Fruit fly (Drosophila melanogaster) whole organism, prepupa: ENCODE data around the gene Trx2.

Experiments used
- Blimp-1 ChIP-seq: fragments of 200-800 bp; sonication (Bioruptor generic); optimal IDR thresholded peaks from 3 replicates; lab custom pipeline; 2017; ENCODE audit warnings: missing biosample characterization, missing genetic modification characterization, mild to moderate bottlenecking, moderate library complexity, missing genetic modification reagents
- CG10631 ChIP-seq: fragments of 200-800 bp; sonication (Bioruptor generic); optimal IDR thresholded peaks from 2 replicates; lab custom pipeline; 2016; ENCODE audit warnings: missing biosample characterization, missing genetic modification characterization
- CG10669 ChIP-seq: fragments of 200-800 bp; sonication (Bioruptor generic); optimal IDR thresholded peaks from 3 replicates; lab custom pipeline; 2018; ENCODE audit warnings: missing biosample characterization, mild to moderate bottlenecking, missing genetic modification characterization, moderate library complexity
- CG11762 ChIP-seq: fragments of 200-800 bp; sonication (Bioruptor generic); optimal IDR thresholded peaks from 3 replicates; lab custom pipeline; 2016; ENCODE audit warnings: missing biosample characterization, missing genetic modification characterization; ENCODE audit not compliant: insufficient read depth
- CG15336 ChIP-seq: fragments of 200-800 bp; sonication (Bioruptor generic); IDR thresholded peaks from 2 replicates; pipeline ENCODE4 v1.3.6; 2022; ENCODE audit warnings: missing biosample characterization, missing genetic modification characterization
- CG1621 ChIP-seq: fragments of 200-800 bp; sonication (Bioruptor generic); optimal IDR thresholded peaks from 3 replicates; lab custom pipeline; 2018; ENCODE audit warnings: missing biosample characterization, mild to moderate bottlenecking, missing genetic modification characterization
- CG16779 ChIP-seq: fragments of 200-800 bp; sonication (Bioruptor generic); optimal IDR thresholded peaks from 3 replicates; lab custom pipeline; 2017; ENCODE audit warnings: missing biosample characterization, mild to moderate bottlenecking, missing genetic modification characterization
- CG31627 ChIP-seq: fragments of 200-800 bp; sonication (Bioruptor generic); optimal IDR thresholded peaks from 3 replicates; lab custom pipeline; 2016; ENCODE audit warnings: missing biosample characterization, missing genetic modification characterization
- CG32006 ChIP-seq: fragments of 200-800 bp; sonication (Bioruptor generic); optimal IDR thresholded peaks from 3 replicates; lab custom pipeline; 2017; ENCODE audit warnings: missing biosample characterization, mild to moderate bottlenecking, missing genetic modification characterization
- CG3919 ChIP-seq: fragments of 200-800 bp; sonication (Bioruptor generic); optimal IDR thresholded peaks from 3 replicates; lab custom pipeline; 2016; ENCODE audit warnings: missing biosample characterization, missing genetic modification characterization
- CG4318 ChIP-seq: fragments of 200-800 bp; sonication (Bioruptor generic); optimal IDR thresholded peaks from 3 replicates; lab custom pipeline; 2017; ENCODE audit warnings: missing biosample characterization, mild to moderate bottlenecking, missing genetic modification characterization
- CG6276 ChIP-seq: fragments of 200-800 bp; sonication (Bioruptor generic); optimal IDR thresholded peaks from 2 replicates; lab custom pipeline; 2017; ENCODE audit warnings: missing biosample characterization, mild to moderate bottlenecking, missing genetic modification characterization
- CG6792 ChIP-seq: fragments of 200-800 bp; sonication (Bioruptor generic); optimal IDR thresholded peaks from 3 replicates; lab custom pipeline; 2016; ENCODE audit warnings: missing biosample characterization, missing genetic modification characterization
- CG6808 ChIP-seq: fragments of 200-800 bp; sonication (Bioruptor generic); optimal IDR thresholded peaks from 3 replicates; lab custom pipeline; 2017; ENCODE audit warnings: missing biosample characterization, missing genetic modification characterization, mild to moderate bottlenecking, moderate library complexity, missing genetic modification reagents
- CG6854 ChIP-seq: fragments of 200-800 bp; sonication (Bioruptor generic); optimal IDR thresholded peaks from 2 replicates; lab custom pipeline; 2017; ENCODE audit warnings: missing biosample characterization, mild to moderate bottlenecking, missing genetic modification characterization
- CG7368 ChIP-seq: fragments of 200-800 bp; sonication (Bioruptor generic); optimal IDR thresholded peaks from 3 replicates; lab custom pipeline; 2016; ENCODE audit warnings: missing biosample characterization, missing genetic modification characterization
- CG8119 ChIP-seq: fragments of 200-800 bp; sonication (Bioruptor generic); IDR thresholded peaks from 3 replicates; pipeline ENCODE4 v1.3.6; 2022; ENCODE audit warnings: missing biosample characterization, missing genetic modification characterization
- CG8632 ChIP-seq: fragments of 200-800 bp; sonication (Bioruptor generic); optimal IDR thresholded peaks from 3 replicates; lab custom pipeline; 2016; ENCODE audit warnings: missing biosample characterization, missing genetic modification characterization
- CG9139 ChIP-seq: fragments of 200-800 bp; sonication (Bioruptor generic); optimal IDR thresholded peaks from 3 replicates; lab custom pipeline; 2017; ENCODE audit warnings: missing biosample characterization, mild to moderate bottlenecking, missing genetic modification characterization
- Eip75B ChIP-seq: fragments of 200-800 bp; sonication (Bioruptor generic); optimal IDR thresholded peaks from 3 replicates; lab custom pipeline; 2016; ENCODE audit warnings: missing biosample characterization, missing genetic modification characterization
- Eip78C ChIP-seq: fragments of 200-800 bp; sonication (Bioruptor generic); peaks from one replicate; lab custom pipeline; 2016; ENCODE audit warnings: missing biosample characterization, missing genetic modification characterization
- Eip93F ChIP-seq: fragments of 200-800 bp; sonication (Bioruptor generic); optimal IDR thresholded peaks from 2 replicates; lab custom pipeline; 2016; ENCODE audit warnings: missing biosample characterization, mild to moderate bottlenecking, missing genetic modification characterization
- Ets96B ChIP-seq: fragments of 200-800 bp; optimal IDR thresholded peaks from 2 replicates; lab custom pipeline; 2019; ENCODE audit warnings: missing biosample characterization, mild to moderate bottlenecking, missing genetic modification characterization, moderate library complexity
- Hr38 ChIP-seq: sonication (Bioruptor generic); optimal IDR thresholded peaks from 2 replicates; lab custom pipeline; 2016; ENCODE audit warnings: missing biosample characterization, missing genetic modification characterization
- Hr39 ChIP-seq: fragments of 200-800 bp; sonication (Bioruptor generic); optimal IDR thresholded peaks from 2 replicates; lab custom pipeline; 2016; ENCODE audit warnings: missing biosample characterization, missing genetic modification characterization
- Met ChIP-seq: fragments of 200-800 bp; sonication (Bioruptor generic); optimal IDR thresholded peaks from 3 replicates; lab custom pipeline; 2016; ENCODE audit warnings: missing biosample characterization, missing genetic modification characterization
- OdsH ChIP-seq: fragments of 200-800 bp; sonication (Bioruptor generic); optimal IDR thresholded peaks from 3 replicates; lab custom pipeline; 2016; ENCODE audit warnings: missing biosample characterization, missing genetic modification characterization
- Smox ChIP-seq: fragments of 200-800 bp; sonication (Bioruptor generic); optimal IDR thresholded peaks from 3 replicates; lab custom pipeline; 2016; ENCODE audit warnings: missing biosample characterization, missing genetic modification characterization
- Sox102F ChIP-seq: fragments of 200-800 bp; sonication (Bioruptor generic); optimal IDR thresholded peaks from 2 replicates; lab custom pipeline; 2016; ENCODE audit warnings: missing biosample characterization, mild to moderate bottlenecking, missing genetic modification characterization
- Sox15 ChIP-seq: fragments of 200-800 bp; sonication (Bioruptor generic); optimal IDR thresholded peaks from 3 replicates; lab custom pipeline; 2016; ENCODE audit warnings: missing biosample characterization, missing genetic modification characterization
- achi ChIP-seq: fragments of 200-800 bp; sonication (Bioruptor generic); optimal IDR thresholded peaks from 3 replicates; lab custom pipeline; 2016; ENCODE audit warnings: missing biosample characterization, missing genetic modification characterization
- dac ChIP-seq: fragments of 200-800 bp; sonication (Bioruptor generic); optimal IDR thresholded peaks from 2 replicates; lab custom pipeline; 2017; ENCODE audit warnings: missing biosample characterization, mild to moderate bottlenecking, missing genetic modification characterization
- dsx ChIP-seq: fragments of 200-800 bp; optimal IDR thresholded peaks from 3 replicates; lab custom pipeline; 2019; ENCODE audit warnings: missing biosample characterization, mild to moderate bottlenecking, missing genetic modification characterization, moderate library complexity; ENCODE audit not compliant: poor library complexity, severe bottlenecking
- eg ChIP-seq: fragments of 200-800 bp; sonication (Bioruptor generic); IDR thresholded peaks from 3 replicates; pipeline ENCODE4 v1.3.6; 2022; ENCODE audit warnings: missing biosample characterization, missing genetic modification characterization
- esn ChIP-seq: fragments of 200-800 bp; sonication (Bioruptor generic); optimal IDR thresholded peaks from 2 replicates; lab custom pipeline; 2016; ENCODE audit warnings: missing biosample characterization, mild to moderate bottlenecking, missing genetic modification characterization, moderate library complexity
- fd85E ChIP-seq: fragments of 200-800 bp; sonication (Bioruptor generic); optimal IDR thresholded peaks from 3 replicates; lab custom pipeline; 2016; ENCODE audit warnings: missing biosample characterization, missing genetic modification characterization
- fkh ChIP-seq: fragments of 200-800 bp; sonication (Bioruptor generic); optimal IDR thresholded peaks from 3 replicates; lab custom pipeline; 2017; ENCODE audit warnings: missing biosample characterization, mild to moderate bottlenecking, missing genetic modification characterization, moderate library complexity
- lz ChIP-seq: fragments of 200-800 bp; sonication (Bioruptor generic); optimal IDR thresholded peaks from 3 replicates; lab custom pipeline; 2016; ENCODE audit warnings: missing biosample characterization, missing genetic modification characterization
- pdm3 ChIP-seq: fragments of 200-800 bp; sonication (Bioruptor generic); optimal IDR thresholded peaks from 3 replicates; lab custom pipeline; 2016; ENCODE audit warnings: missing biosample characterization, missing genetic modification characterization
- salr ChIP-seq, 2 experiments: fragments of 200-800 bp; sonication (Bioruptor generic); optimal IDR thresholded peaks; 3 replicates each; lab custom pipeline; 2016 to 2018; ENCODE audit warnings: missing biosample characterization in 2 of 2, missing genetic modification characterization in 2 of 2, mild to moderate bottlenecking in 1 of 2
- ss ChIP-seq, 2 experiments: fragments of 200-800 bp; sonication (Bioruptor generic); optimal IDR thresholded peaks; 2 replicates in 1 of 2; 3 replicates in 1 of 2; lab custom pipeline; 2017 to 2018; ENCODE audit warnings: mild to moderate bottlenecking in 2 of 2, missing biosample characterization in 2 of 2, missing genetic modification characterization in 2 of 2, moderate library complexity in 1 of 2
- svp ChIP-seq: fragments of 200-800 bp; sonication (Bioruptor generic); peaks from one replicate; lab custom pipeline; 2016; ENCODE audit warnings: missing biosample characterization, missing genetic modification characterization
- topi ChIP-seq: fragments of 200-800 bp; sonication (Bioruptor generic); optimal IDR thresholded peaks from 3 replicates; lab custom pipeline; 2016; ENCODE audit warnings: missing biosample characterization, missing genetic modification characterization
- vri ChIP-seq: fragments of 200-800 bp; sonication (Bioruptor generic); optimal IDR thresholded peaks from 3 replicates; lab custom pipeline; 2016; ENCODE audit warnings: missing biosample characterization, mild to moderate bottlenecking, missing genetic modification characterization

Trx2 gene

dm6 chr2L:9633098-9633497 lies 20.1 kb downstream of the Trx2 start:
- TF ChIP-seq CG9139 (GFP tag; lab: Kevin White, UChicago) (no peak), dsx (GFP tag; lab: Kevin White, UChicago) (no peak), CG8119 (GFP tag; lab: Robert Waterston, UW) (no peak), CG3919 (GFP tag; lab: Kevin White, UChicago) (no peak), fd85E (GFP tag; lab: Kevin White, UChicago) (no peak), salr (GFP tag; optimal IDR thresholded peaks at IDR 0.05; lab: Kevin White, UChicago) (no peak), svp (peak; percentile 92), CG6808 (GFP tag; lab: Kevin White, UChicago) (no peak), eg (GFP tag; lab: Robert Waterston, UW) (no peak), CG10631 (peak; percentile 6), CG1621 (tag; lab: Kevin White, UChicago) (no peak), topi (GFP tag; lab: Kevin White, UChicago) (peak; percentile 21), esn (peak; percentile 48), CG11762 (no peak), Smox (peak; percentile 25), Hr39 (GFP tag; lab: Kevin White, UChicago) (peak; percentile 17), CG7368 (peak; percentile 11), Met (peak; percentile 24), Sox102F (GFP tag; lab: Kevin White, UChicago) (peak; percentile 53), pdm3 (GFP tag; lab: Kevin White, UChicago) (peak; percentile 9), CG6276 (GFP tag; lab: Kevin White, UChicago) (no peak), Blimp-1 (GFP tag; lab: Kevin White, UChicago) (no peak), Eip78C (GFP tag; lab: Kevin White, UChicago) (peak; percentile 44), CG4318 (GFP tag; lab: Kevin White, UChicago) (no peak), dac (GFP tag; lab: Kevin White, UChicago) (no peak), CG15336 (GFP tag; lab: Robert Waterston, UW) (no peak), Ets96B (tag; lab: Kevin White, UChicago) (no peak), CG8632 (GFP tag; lab: Kevin White, UChicago) (no peak), OdsH (GFP tag; lab: Kevin White, UChicago) (no peak), Hr38 (no peak), fkh (GFP tag; lab: Kevin White, UChicago) (peak; percentile 93), Sox15 (GFP tag; lab: Kevin White, UChicago) (no peak), CG31627 (no peak), ss (GFP tag; optimal IDR thresholded peaks at IDR 0.05; lab: Kevin White, UChicago) (no peak), vri (GFP tag; lab: Kevin White, UChicago) (peak; percentile 68), CG6792 (GFP tag; lab: Kevin White, UChicago) (peak; percentile 27), CG10669 (GFP tag; lab: Kevin White, UChicago) (no peak), lz (GFP tag; lab: Kevin White, UChicago) (peak; percentile 7), CG6854 (GFP tag; lab: Kevin White, UChicago) (peak; percentile 43), Eip75B (GFP tag; lab: Kevin White, UChicago) (no peak)

dm6 chr2L:9633811-9634436 lies 21.0 kb downstream of the Trx2 start, which contains the start of gene Apoltp:
Gene Apoltp, plus strand, starts transcription at chr2L:9634179.
- TF ChIP-seq Eip93F (GFP tag; lab: Kevin White, UChicago): no peak
- peak; percentile 42 for TF ChIP-seq dac (GFP tag; lab: Kevin White, UChicago)
- peak; percentile 95 for TF ChIP-seq Eip78C (GFP tag; lab: Kevin White, UChicago)
- peak; percentile 100 for TF ChIP-seq svp
- no peak for TF ChIP-seq fkh (GFP tag; lab: Kevin White, UChicago)
- peak; percentile 35 for TF ChIP-seq Blimp-1 (GFP tag; lab: Kevin White, UChicago)
- TF ChIP-seq CG6792 (GFP tag; lab: Kevin White, UChicago): peak; percentile 57
- peak; percentile 76 for TF ChIP-seq topi (GFP tag; lab: Kevin White, UChicago)
- peak; percentile 70 for TF ChIP-seq CG8119 (GFP tag; lab: Robert Waterston, UW)
- peak; percentile 46 for TF ChIP-seq CG16779 (tag; lab: Kevin White, UChicago)
- peak; percentile 62 for TF ChIP-seq achi
- peak; percentile 80 for TF ChIP-seq dsx (GFP tag; lab: Kevin White, UChicago)
- TF ChIP-seq Eip75B (GFP tag; lab: Kevin White, UChicago): peak; percentile 71
- TF ChIP-seq CG32006: peak; percentile 64
- TF ChIP-seq CG10631: peak; percentile 60
- TF ChIP-seq CG6808 (GFP tag; lab: Kevin White, UChicago): peak; percentile 66
- peak; percentile 43 for TF ChIP-seq CG31627
- peak; percentile 86 for TF ChIP-seq eg (GFP tag; lab: Robert Waterston, UW)
- peak; percentile 57 for TF ChIP-seq CG11762
- peak; percentile 36 for TF ChIP-seq Sox15 (GFP tag; lab: Kevin White, UChicago)
- peak; percentile 65 for TF ChIP-seq CG7368
- peak; percentile 66 for TF ChIP-seq lz (GFP tag; lab: Kevin White, UChicago)
- peak; percentile 48 for TF ChIP-seq vri (GFP tag; lab: Kevin White, UChicago)
- no peak for TF ChIP-seq CG6854 (GFP tag; lab: Kevin White, UChicago)
- TF ChIP-seq Met: peak; percentile 69
- peak; percentile 84 for TF ChIP-seq Ets96B (tag; lab: Kevin White, UChicago)
- no peak for TF ChIP-seq Hr38
- peak; percentile 30 to 33 for TF ChIP-seq salr (GFP tag; optimal IDR thresholded peaks at IDR 0.05; lab: Kevin White, UChicago)
- peak; percentile 55 for TF ChIP-seq pdm3 (GFP tag; lab: Kevin White, UChicago)
- peak; percentile 73 for TF ChIP-seq esn
